Worm (Caenorhabditis elegans): ENCODE measurements around the gene Y15E3A.5.

ce11 chrX:15385807-15386349, 45.5 kb downstream of the Y15E3A.5 start:
- TF ChIP-seq him-1 (tag; optimal IDR thresholded peaks at IDR 0.05): peak; percentile 71
- no peak for TF ChIP-seq W03F9.2 (tag; optimal IDR thresholded peaks at IDR 0.05)

All from whole organism, L4/young adult.